Worm (Caenorhabditis elegans) whole organism, late embryonic: ENCODE results near the gene capg-2.

Experiments
- C38D4.7 ChIP-seq: fragments of 200-800 bp; sonication (Bioruptor generic); optimal IDR thresholded peaks from 2 replicates; lab custom pipeline; 2018; ENCODE audit warnings: mild to moderate bottlenecking, missing genetic modification characterization, moderate library complexity, missing compliant biosample characterization
- K02D7.2 ChIP-seq: sonication (generic microtip); optimal IDR thresholded peaks from 2 replicates; lab custom pipeline; 2017; ENCODE audit warnings: mild to moderate bottlenecking, missing genetic modification characterization, missing compliant biosample characterization
- K09A11.1 ChIP-seq: sonication (generic microtip); optimal IDR thresholded peaks from 2 replicates; lab custom pipeline; 2017; ENCODE audit warnings: antibody characterized with exemption, mild to moderate bottlenecking, missing genetic modification characterization, missing compliant biosample characterization; ENCODE audit not compliant: insufficient read depth
- T23F11.4 ChIP-seq: fragments of 200-800 bp; sonication (Bioruptor generic); optimal IDR thresholded peaks from 2 replicates; lab custom pipeline; 2018; ENCODE audit warnings: mild to moderate bottlenecking, missing genetic modification characterization, missing compliant biosample characterization
- ahr-1 ChIP-seq: sonication (generic microtip); optimal IDR thresholded peaks from 2 replicates; lab custom pipeline; 2016; ENCODE audit warnings: missing genetic modification characterization, missing compliant biosample characterization
- ama-1 ChIP-seq: fragments of 150-350 bp; optimal IDR thresholded peaks from 2 replicates; lab custom pipeline; 2014
- ceh-22 ChIP-seq: sonication (generic microtip); optimal IDR thresholded peaks from 2 replicates; lab custom pipeline; 2017; ENCODE audit warnings: missing biosample characterization, missing genetic modification characterization
- ceh-24 ChIP-seq: sonication (generic microtip); optimal IDR thresholded peaks from 2 replicates; lab custom pipeline; 2016; ENCODE audit warnings: mild to moderate bottlenecking, missing genetic modification characterization, missing compliant biosample characterization
- ceh-30 ChIP-seq: fragments of 150-350 bp; optimal IDR thresholded peaks from 2 replicates; lab custom pipeline; 2014; ENCODE audit warnings: missing biosample characterization, missing genetic modification characterization
- ceh-31 ChIP-seq: sonication (generic microtip); optimal IDR thresholded peaks from 2 replicates; lab custom pipeline; 2016; ENCODE audit warnings: missing genetic modification characterization, missing compliant biosample characterization
- ceh-34 ChIP-seq: sonication (generic microtip); optimal IDR thresholded peaks from 2 replicates; lab custom pipeline; 2016; ENCODE audit warnings: mild to moderate bottlenecking, missing genetic modification characterization, missing compliant biosample characterization
- ceh-48 ChIP-seq: sonication (generic microtip); optimal IDR thresholded peaks from 2 replicates; lab custom pipeline; 2016; ENCODE audit warnings: missing genetic modification characterization, inconsistent platforms, missing compliant biosample characterization
- ceh-6 ChIP-seq: fragments of 200-800 bp; sonication (Bioruptor generic); optimal IDR thresholded peaks from 2 replicates; lab custom pipeline; 2018; ENCODE audit warnings: mild to moderate bottlenecking, missing genetic modification characterization, missing compliant biosample characterization
- ceh-9 ChIP-seq: sonication (generic microtip); optimal IDR thresholded peaks from 2 replicates; lab custom pipeline; 2016; ENCODE audit warnings: mild to moderate bottlenecking, missing genetic modification characterization, inconsistent platforms, missing compliant biosample characterization
- che-1 ChIP-seq: sonication (generic microtip); optimal IDR thresholded peaks from 2 replicates; lab custom pipeline; 2016; ENCODE audit warnings: mild to moderate bottlenecking, missing genetic modification characterization, missing compliant biosample characterization
- dmd-4 ChIP-seq: sonication (generic microtip); optimal IDR thresholded peaks from 2 replicates; lab custom pipeline; 2016; ENCODE audit warnings: borderline replicate concordance, missing genetic modification characterization, missing compliant biosample characterization
- dve-1 ChIP-seq: sonication (generic microtip); optimal IDR thresholded peaks from 2 replicates; lab custom pipeline; 2017; ENCODE audit warnings: antibody characterized with exemption, mild to moderate bottlenecking, missing genetic modification characterization, missing compliant biosample characterization
- elt-2 ChIP-seq: sonication (generic microtip); optimal IDR thresholded peaks from 2 replicates; lab custom pipeline; 2016; ENCODE audit warnings: missing genetic modification reagents, missing genetic modification characterization, missing compliant biosample characterization
- elt-4 ChIP-seq: sonication (generic microtip); optimal IDR thresholded peaks from 2 replicates; lab custom pipeline; 2016; ENCODE audit warnings: missing genetic modification characterization, missing compliant biosample characterization
- ets-4 ChIP-seq: sonication (generic microtip); optimal IDR thresholded peaks from 2 replicates; lab custom pipeline; 2016; ENCODE audit warnings: missing genetic modification characterization, missing compliant biosample characterization
- fax-1 ChIP-seq: sonication (generic microtip); optimal IDR thresholded peaks from 2 replicates; lab custom pipeline; 2016; ENCODE audit warnings: missing genotype, missing genetic modification characterization, missing compliant biosample characterization
- gmeb-2 ChIP-seq: sonication (generic microtip); optimal IDR thresholded peaks from 2 replicates; lab custom pipeline; 2016; ENCODE audit warnings: missing genetic modification characterization, inconsistent platforms, missing compliant biosample characterization
- hlh-13 ChIP-seq: fragments of 200-800 bp; sonication (Bioruptor generic); optimal IDR thresholded peaks from 2 replicates; lab custom pipeline; 2018; ENCODE audit warnings: mild to moderate bottlenecking, missing genetic modification characterization, missing compliant biosample characterization
- hlh-15 ChIP-seq: sonication (generic microtip); optimal IDR thresholded peaks from 2 replicates; lab custom pipeline; 2016; ENCODE audit warnings: missing genetic modification characterization, missing compliant biosample characterization
- hlh-30 ChIP-seq: sonication (generic microtip); optimal IDR thresholded peaks from 2 replicates; lab custom pipeline; 2017; ENCODE audit warnings: antibody characterized with exemption, missing genetic modification characterization, missing compliant biosample characterization; ENCODE audit not compliant: insufficient read depth
- hlh-6 ChIP-seq: sonication (generic microtip); optimal IDR thresholded peaks from 2 replicates; lab custom pipeline; 2016; ENCODE audit warnings: missing genotype, missing genetic modification characterization, missing compliant biosample characterization
- hlh-8 ChIP-seq: sonication (generic microtip); optimal IDR thresholded peaks from 2 replicates; lab custom pipeline; 2016; ENCODE audit warnings: missing genotype, missing genetic modification characterization, missing compliant biosample characterization
- lim-6 ChIP-seq: sonication (generic microtip); optimal IDR thresholded peaks from 2 replicates; lab custom pipeline; 2016; ENCODE audit warnings: missing genetic modification characterization, missing compliant biosample characterization
- lin-11 ChIP-seq: fragments of 200-800 bp; sonication (Bioruptor generic); optimal IDR thresholded peaks from 2 replicates; lab custom pipeline; 2018; ENCODE audit warnings: mild to moderate bottlenecking, missing genetic modification characterization, missing compliant biosample characterization
- mec-3 ChIP-seq: sonication (generic microtip); optimal IDR thresholded peaks from 2 replicates; lab custom pipeline; 2016; ENCODE audit warnings: borderline replicate concordance, missing genetic modification characterization, missing compliant biosample characterization
- nfya-1 ChIP-seq: sonication (generic microtip); optimal IDR thresholded peaks from 2 replicates; lab custom pipeline; 2017; ENCODE audit warnings: missing genetic modification characterization, mild to moderate bottlenecking, missing compliant biosample characterization, antibody characterized with exemption, moderate library complexity
- nhr-11 ChIP-seq: fragments of 150-350 bp; optimal IDR thresholded peaks from 2 replicates; lab custom pipeline; 2014; ENCODE audit warnings: missing biosample characterization, missing genetic modification characterization
- npax-4 ChIP-seq: sonication (generic microtip); optimal IDR thresholded peaks from 2 replicates; lab custom pipeline; 2016; ENCODE audit warnings: missing genetic modification characterization, missing compliant biosample characterization
- pag-3 ChIP-seq: sonication (generic microtip); optimal IDR thresholded peaks from 2 replicates; lab custom pipeline; 2016; ENCODE audit warnings: missing compliant biosample characterization, missing genetic modification characterization, borderline replicate concordance
- pat-9 ChIP-seq: fragments of 200-800 bp; sonication (Bioruptor generic); optimal IDR thresholded peaks from 2 replicates; lab custom pipeline; 2018; ENCODE audit warnings: mild to moderate bottlenecking, missing genetic modification characterization, moderate library complexity, missing compliant biosample characterization
- pax-1 ChIP-seq: fragments of 150-350 bp; optimal IDR thresholded peaks from 2 replicates; lab custom pipeline; 2014; ENCODE audit warnings: missing biosample characterization, missing genetic modification characterization
- pha-2 ChIP-seq: sonication (generic microtip); optimal IDR thresholded peaks from 2 replicates; lab custom pipeline; 2017; ENCODE audit warnings: mild to moderate bottlenecking, missing genetic modification characterization, missing compliant biosample characterization
- pha-4 ChIP-seq: fragments of 150-350 bp; optimal IDR thresholded peaks from 2 replicates; lab custom pipeline; 2018; ENCODE audit warnings: missing biosample characterization, missing genetic modification reagents, missing genetic modification characterization
- pqm-1 ChIP-seq: sonication (generic microtip); optimal IDR thresholded peaks from 2 replicates; lab custom pipeline; 2016; ENCODE audit warnings: missing genetic modification characterization, missing compliant biosample characterization
- pros-1 ChIP-seq: fragments of 150-350 bp; optimal IDR thresholded peaks from 2 replicates; lab custom pipeline; 2014; ENCODE audit warnings: missing biosample characterization, missing genetic modification reagents, missing genetic modification characterization
- rnt-1 ChIP-seq: sonication (generic microtip); optimal IDR thresholded peaks from 2 replicates; lab custom pipeline; 2016; ENCODE audit warnings: missing genetic modification characterization, missing compliant biosample characterization
- sdc-2 ChIP-seq: sonication (generic microtip); optimal IDR thresholded peaks from 2 replicates; lab custom pipeline; 2016; ENCODE audit warnings: missing genotype, missing genetic modification characterization, missing compliant biosample characterization
- sox-2 ChIP-seq: fragments of 200-800 bp; sonication (Bioruptor generic); IDR thresholded peaks from 2 replicates; pipeline ENCODE4 v1.3.6; 2022; ENCODE audit warnings: missing genetic modification reagents, missing genetic modification characterization, missing compliant biosample characterization
- sox-4 ChIP-seq: sonication (generic microtip); optimal IDR thresholded peaks from 2 replicates; lab custom pipeline; 2017; ENCODE audit warnings: mild to moderate bottlenecking, missing genetic modification characterization, inconsistent platforms, missing compliant biosample characterization
- syd-9 ChIP-seq: sonication (generic microtip); optimal IDR thresholded peaks from 2 replicates; lab custom pipeline; 2016; ENCODE audit warnings: mild to moderate bottlenecking, missing genetic modification characterization, moderate library complexity, missing compliant biosample characterization
- tbx-2 ChIP-seq: sonication (generic microtip); optimal IDR thresholded peaks from 2 replicates; lab custom pipeline; 2016; ENCODE audit warnings: missing genetic modification characterization, missing compliant biosample characterization
- tbx-7 ChIP-seq: sonication (generic microtip); optimal IDR thresholded peaks from 2 replicates; lab custom pipeline; 2016; ENCODE audit warnings: missing genotype, missing genetic modification characterization, missing compliant biosample characterization
- ttx-3 ChIP-seq: sonication (generic microtip); optimal IDR thresholded peaks from 2 replicates; lab custom pipeline; 2016; ENCODE audit warnings: missing genetic modification reagents, missing genetic modification characterization, missing compliant biosample characterization
- unc-3 ChIP-seq, 2 experiments: fragments of 200-800 bp in 1 of 2; sonication (Bioruptor generic) in 1 of 2; sonication (generic microtip) in 1 of 2; conservative IDR thresholded peaks in 1 of 2; optimal IDR thresholded peaks in 1 of 2; 2 replicates each; pipeline versions ENCODE4 v1.3.6 to Lab custom; 2016 to 2022; ENCODE audit warnings: missing compliant biosample characterization in 2 of 2, missing genetic modification characterization in 2 of 2, missing genetic modification reagents in 1 of 2
- unc-55 ChIP-seq: sonication (generic microtip); optimal IDR thresholded peaks from 2 replicates; lab custom pipeline; 2017; ENCODE audit warnings: missing biosample characterization, missing genetic modification reagents, missing genetic modification characterization
- unc-86 ChIP-seq: sonication (generic microtip); optimal IDR thresholded peaks from 2 replicates; lab custom pipeline; 2016; ENCODE audit warnings: missing genetic modification characterization, missing compliant biosample characterization

Gene capg-2

DNA sequence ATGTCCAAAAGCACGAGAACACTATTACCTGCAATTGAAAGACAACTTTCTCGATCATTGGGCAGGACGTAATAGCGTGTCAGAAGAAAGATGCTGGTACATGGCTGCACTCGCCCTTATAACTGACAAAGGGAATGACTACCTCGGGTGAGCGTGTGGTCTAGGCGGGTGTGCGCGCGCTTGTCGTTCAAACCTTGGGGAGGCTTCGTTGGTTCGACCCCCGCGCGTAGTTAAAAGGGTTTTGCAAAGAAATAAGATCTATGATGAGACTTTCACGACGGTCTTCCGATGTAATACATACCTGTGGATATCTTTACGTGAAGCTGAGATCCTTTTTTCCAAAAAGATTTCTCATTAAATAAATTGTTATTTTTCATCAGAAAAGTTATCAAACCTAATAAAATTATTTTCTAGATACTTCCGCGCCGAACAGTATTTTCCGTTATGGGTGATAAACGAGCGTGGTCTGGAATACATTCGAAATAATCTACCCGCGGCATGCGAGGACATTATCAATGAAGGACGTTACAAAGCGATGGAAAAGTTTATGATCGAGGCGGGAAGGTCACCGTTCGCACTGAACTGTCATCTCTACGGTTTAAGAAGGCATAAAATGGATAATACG lies 31.9 kb downstream of the capg-2 start:
- TF ChIP-seq nfya-1 (tag; lab: Kevin White, UChicago) (peak; percentile 93), ceh-6 (peak; percentile 100), dve-1 (tag; lab: Kevin White, UChicago) (peak; percentile 99), pat-9 (peak; percentile 100), hlh-6 (tag; lab: Kevin White, UChicago) (peak; percentile 100), sox-4 (tag; lab: Kevin White, UChicago) (peak; percentile 100), unc-86 (peak; percentile 100), hlh-15 (tag; lab: Kevin White, UChicago) (peak; percentile 100), ets-4 (peak; percentile 98), gmeb-2 (tag; lab: Kevin White, UChicago) (peak; percentile 100), pha-4 (tag; lab: Kevin White, UChicago) (no peak), elt-2 (tag; lab: Kevin White, UChicago) (peak; percentile 100), hlh-13 (peak; percentile 100), pros-1 (peak; percentile 99), lim-6 (tag; lab: Kevin White, UChicago) (peak; percentile 99), rnt-1 (tag; lab: Kevin White, UChicago) (peak; percentile 99), C38D4.7 (GFP tag; lab: Kevin White, UChicago) (peak; percentile 98), dmd-4 (tag; lab: Kevin White, UChicago) (peak; percentile 99), unc-55 (GFP tag; lab: Kevin White, UChicago) (peak; percentile 30), hlh-30 (peak; percentile 92), ceh-30 (tag; lab: Kevin White, UChicago) (peak; percentile 93), hlh-8 (tag; lab: Kevin White, UChicago) (peak; percentile 98), pqm-1 (tag; lab: Kevin White, UChicago) (peak; percentile 99), pag-3 (tag; lab: Kevin White, UChicago) (peak; percentile 99), ceh-34 (tag; lab: Kevin White, UChicago) (peak; percentile 100), unc-3 (GFP tag; conservative IDR thresholded peaks at IDR 0.05; lab: Robert Waterston, UW) (peak; percentile 100), unc-3 (tag; optimal IDR thresholded peaks at IDR 0.05; lab: Kevin White, UChicago) (peak; percentile 100), K09A11.1 (tag; lab: Kevin White, UChicago) (peak; percentile 98), lin-11 (peak; percentile 98), pha-2 (tag; lab: Kevin White, UChicago) (peak; percentile 98), sdc-2 (tag; lab: Kevin White, UChicago) (peak; percentile 95), ama-1 (lab: Kevin White, UChicago) (peak; percentile 80), elt-4 (tag; lab: Kevin White, UChicago) (peak; percentile 99), fax-1 (tag; lab: Kevin White, UChicago) (peak; percentile 99), ceh-9 (tag; lab: Kevin White, UChicago) (peak; percentile 100), sox-2 (peak; percentile 98), ahr-1 (tag; lab: Kevin White, UChicago) (peak; percentile 99), ceh-48 (peak; percentile 100), ceh-31 (tag; lab: Kevin White, UChicago) (peak; percentile 98), nhr-11 (no peak), npax-4 (tag; lab: Kevin White, UChicago) (peak; percentile 99), tbx-7 (tag; lab: Kevin White, UChicago) (peak; percentile 95), ceh-22 (tag; lab: Kevin White, UChicago) (peak; percentile 94), syd-9 (tag; lab: Kevin White, UChicago) (peak; percentile 99), mec-3 (tag; lab: Kevin White, UChicago) (peak; percentile 99), pax-1 (tag; lab: Kevin White, UChicago) (peak; percentile 29), tbx-2 (tag; lab: Kevin White, UChicago) (peak; percentile 99), ttx-3 (peak; percentile 99), K02D7.2 (peak; percentile 100), che-1 (tag; lab: Kevin White, UChicago) (peak; percentile 99), ceh-24 (tag; lab: Kevin White, UChicago) (peak; percentile 99), T23F11.4 (GFP tag; lab: Kevin White, UChicago) (peak; percentile 100)
